Worm (Caenorhabditis elegans) whole organism, L4/young adult: ENCODE data around the gene moc-5.

ENCODE experiments used
- W03F9.2 ChIP-seq: fragments of 150-350 bp; optimal IDR thresholded peaks from 2 replicates; lab custom pipeline; 2014; ENCODE audit warnings: missing biosample characterization, missing genetic modification characterization
- him-1 ChIP-seq: sonication (generic microtip); optimal IDR thresholded peaks from 2 replicates; lab custom pipeline; 2016; ENCODE audit warnings: missing genotype, missing genetic modification reagents, missing genetic modification characterization, missing compliant biosample characterization

ce11 chrX:9536008-9536407 lies 29.8 kb downstream of the moc-5 start:
- TF ChIP-seq him-1 (tag; lab: Kevin White, UChicago) (no peak), W03F9.2 (tag; lab: Kevin White, UChicago) (no peak)
